Fruit fly (Drosophila melanogaster) whole organism, embryonic: ENCODE results near the gene plx.

Experiments used
- Aef1 ChIP-seq: fragments of 200-800 bp; sonication (Bioruptor generic); IDR thresholded peaks from 3 replicates; pipeline ENCODE4 v1.3.6; 2022; ENCODE audit warnings: missing biosample characterization, missing genetic modification characterization
- Asciz ChIP-seq: fragments of 200-800 bp; sonication (Bioruptor generic); optimal IDR thresholded peaks from 2 replicates; lab custom pipeline; 2017; ENCODE audit warnings: missing biosample characterization, mild to moderate bottlenecking, missing genetic modification characterization, missing genetic modification reagents
- BEAF-32 ChIP-seq: fragments of 200-800 bp; sonication (Bioruptor generic); optimal IDR thresholded peaks from 3 replicates; lab custom pipeline; 2017; ENCODE audit warnings: missing biosample characterization, missing genetic modification characterization, mild to moderate bottlenecking, moderate library complexity, missing genetic modification reagents
- Bgb ChIP-seq: fragments of 200-800 bp; sonication (Bioruptor generic); IDR thresholded peaks from 2 replicates; pipeline ENCODE4 v1.3.6; 2022; ENCODE audit warnings: missing biosample characterization, missing genetic modification characterization; ENCODE audit not compliant: partially characterized antibody
- CG1024 ChIP-seq: fragments of 200-800 bp; sonication (Bioruptor generic); IDR thresholded peaks from 2 replicates; pipeline ENCODE4 v1.3.6; 2022; ENCODE audit warnings: missing biosample characterization, missing genetic modification characterization
- CG10274 ChIP-seq: fragments of 200-800 bp; sonication (Bioruptor generic); optimal IDR thresholded peaks from 3 replicates; lab custom pipeline; 2017; ENCODE audit warnings: missing biosample characterization, mild to moderate bottlenecking, missing genetic modification characterization
- CG12659 ChIP-seq: fragments of 200-800 bp; sonication (Bioruptor generic); optimal IDR thresholded peaks from 3 replicates; lab custom pipeline; 2017; ENCODE audit warnings: mild to moderate bottlenecking, missing biosample characterization, missing genetic modification reagents, missing genetic modification characterization
- CG13624 ChIP-seq: fragments of 200-800 bp; sonication (Bioruptor generic); optimal IDR thresholded peaks from 2 replicates; lab custom pipeline; 2016; ENCODE audit warnings: missing biosample characterization, missing genetic modification characterization
- CG14710 ChIP-seq: fragments of 200-800 bp; sonication (Bioruptor generic); optimal IDR thresholded peaks from 3 replicates; lab custom pipeline; 2019; ENCODE audit warnings: missing biosample characterization, mild to moderate bottlenecking, missing genetic modification characterization, moderate library complexity
- CG17186 ChIP-seq: fragments of 200-800 bp; sonication (Bioruptor generic); optimal IDR thresholded peaks from 3 replicates; lab custom pipeline; 2017; ENCODE audit warnings: missing biosample characterization, missing genetic modification reagents, missing genetic modification characterization
- CG17829 ChIP-seq: fragments of 200-800 bp; optimal IDR thresholded peaks from 2 replicates; lab custom pipeline; 2019; ENCODE audit warnings: missing biosample characterization, mild to moderate bottlenecking, missing genetic modification characterization, moderate library complexity
- CG30403 ChIP-seq: fragments of 200-800 bp; sonication (Bioruptor generic); optimal IDR thresholded peaks from 3 replicates; lab custom pipeline; 2016; ENCODE audit warnings: missing biosample characterization, missing genetic modification characterization
- CG4617 ChIP-seq: fragments of 200-800 bp; sonication (Bioruptor generic); optimal IDR thresholded peaks from 3 replicates; lab custom pipeline; 2016; ENCODE audit warnings: missing biosample characterization, missing genetic modification characterization, borderline replicate concordance
- CG6791 ChIP-seq: fragments of 200-800 bp; sonication (Bioruptor generic); IDR thresholded peaks from 3 replicates; pipeline ENCODE4 v1.3.6; 2022; ENCODE audit warnings: missing biosample characterization, missing genetic modification characterization; ENCODE audit not compliant: partially characterized antibody
- CG8944 ChIP-seq: fragments of 200-800 bp; sonication (Bioruptor generic); optimal IDR thresholded peaks from 3 replicates; lab custom pipeline; 2016; ENCODE audit warnings: missing biosample characterization, missing genetic modification characterization
- CHES-1-like ChIP-seq: fragments of 200-800 bp; sonication (Bioruptor generic); optimal IDR thresholded peaks from 2 replicates; lab custom pipeline; 2016; ENCODE audit warnings: missing biosample characterization, missing genetic modification characterization
- Chrac-16 ChIP-seq: fragments of 200-800 bp; sonication (Bioruptor generic); optimal IDR thresholded peaks from 3 replicates; lab custom pipeline; 2016; ENCODE audit warnings: missing biosample characterization, missing genetic modification characterization
- D19B ChIP-seq: fragments of 200-800 bp; sonication (Bioruptor generic); optimal IDR thresholded peaks from 2 replicates; lab custom pipeline; 2017; ENCODE audit warnings: missing biosample characterization, mild to moderate bottlenecking, missing genetic modification characterization
- HLH3B ChIP-seq: fragments of 200-800 bp; sonication (Bioruptor generic); IDR thresholded peaks from 2 replicates; pipeline ENCODE4 v1.3.6; 2022; ENCODE audit warnings: missing biosample characterization, missing genetic modification characterization
- HLH54F ChIP-seq: fragments of 200-800 bp; sonication (Bioruptor generic); optimal IDR thresholded peaks from 3 replicates; lab custom pipeline; 2016; ENCODE audit warnings: missing biosample characterization, missing genetic modification characterization
- Hr39 ChIP-seq: fragments of >200 bp; optimal IDR thresholded peaks from 2 replicates; lab custom pipeline; 2017
- MESR4 ChIP-seq: fragments of 200-800 bp; sonication (Bioruptor generic); optimal IDR thresholded peaks from 2 replicates; lab custom pipeline; 2018; ENCODE audit warnings: missing biosample characterization, mild to moderate bottlenecking, missing genetic modification characterization, moderate library complexity
- Mad ChIP-seq: fragments of 200-800 bp; sonication (Bioruptor generic); optimal IDR thresholded peaks from 2 replicates; lab custom pipeline; 2016; ENCODE audit warnings: missing biosample characterization, missing genetic modification characterization
- Max ChIP-seq: fragments of 200-800 bp; sonication (Bioruptor generic); optimal IDR thresholded peaks from 2 replicates; lab custom pipeline; 2016; ENCODE audit warnings: missing biosample characterization, mild to moderate bottlenecking, missing genetic modification characterization
- NC2α ChIP-seq: fragments of 200-800 bp; sonication (Bioruptor generic); optimal IDR thresholded peaks from 2 replicates; lab custom pipeline; 2016; ENCODE audit warnings: missing biosample characterization, missing genetic modification characterization
- Sry-β ChIP-seq: fragments of 200-800 bp; sonication (Bioruptor generic); optimal IDR thresholded peaks from 2 replicates; lab custom pipeline; 2018; ENCODE audit warnings: missing biosample characterization, mild to moderate bottlenecking, missing genetic modification characterization, moderate library complexity
- Trl ChIP-seq, 3 experiments: fragments of >200 bp in 2 of 3; fragments of 200-800 bp in 1 of 3; sonication (Bioruptor generic) in 1 of 3; optimal IDR thresholded peaks; 2 replicates in 1 of 3; 3 replicates in 2 of 3; lab custom pipeline; 2016 to 2017; ENCODE audit warnings: missing biosample characterization in 1 of 3, missing genetic modification characterization in 1 of 3
- caup ChIP-seq: fragments of 200-800 bp; sonication (Bioruptor generic); optimal IDR thresholded peaks from 3 replicates; lab custom pipeline; 2017; ENCODE audit warnings: missing biosample characterization, mild to moderate bottlenecking, missing genetic modification characterization, moderate library complexity; ENCODE audit not compliant: severe bottlenecking
- chinmo ChIP-seq: fragments of 200-800 bp; sonication (Bioruptor generic); IDR thresholded peaks from 4 replicates; pipeline ENCODE4 v1.3.6; 2022; ENCODE audit warnings: missing biosample characterization, missing genetic modification characterization; ENCODE audit not compliant: partially characterized antibody
- chn ChIP-seq: fragments of 200-800 bp; sonication (Bioruptor generic); optimal IDR thresholded peaks from 2 replicates; lab custom pipeline; 2016; ENCODE audit warnings: missing biosample characterization, missing genetic modification characterization
- danr ChIP-seq: fragments of 200-800 bp; sonication (Bioruptor generic); IDR thresholded peaks from 2 replicates; pipeline ENCODE4 v1.3.6; 2022; ENCODE audit warnings: missing biosample characterization, missing genetic modification characterization
- ewg ChIP-seq: fragments of 200-800 bp; sonication (Bioruptor generic); optimal IDR thresholded peaks from 3 replicates; lab custom pipeline; 2017; ENCODE audit warnings: mild to moderate bottlenecking, missing biosample characterization, missing genetic modification reagents, missing genetic modification characterization
- gfzf ChIP-seq: fragments of 200-800 bp; sonication (Bioruptor generic); optimal IDR thresholded peaks from 2 replicates; lab custom pipeline; 2016; ENCODE audit warnings: missing biosample characterization, mild to moderate bottlenecking, missing genetic modification characterization, moderate library complexity
- grau ChIP-seq: fragments of 200-800 bp; optimal IDR thresholded peaks from 3 replicates; lab custom pipeline; 2019; ENCODE audit warnings: missing biosample characterization, mild to moderate bottlenecking, missing genetic modification characterization, moderate library complexity
- hbn ChIP-seq: fragments of 200-800 bp; sonication (Bioruptor generic); IDR thresholded peaks from 2 replicates; pipeline ENCODE4 v1.3.6; 2022; ENCODE audit warnings: missing biosample characterization, missing genetic modification characterization; ENCODE audit not compliant: partially characterized antibody
- kah ChIP-seq: fragments of 200-800 bp; sonication (Bioruptor generic); optimal IDR thresholded peaks from 2 replicates; lab custom pipeline; 2018; ENCODE audit warnings: missing biosample characterization, mild to moderate bottlenecking, missing genetic modification characterization
- kay ChIP-seq: fragments of 200-800 bp; sonication (Bioruptor generic); optimal IDR thresholded peaks from 2 replicates; lab custom pipeline; 2016; ENCODE audit warnings: missing biosample characterization, missing genetic modification characterization
- psq ChIP-seq: fragments of 200-800 bp; sonication (Bioruptor generic); optimal IDR thresholded peaks from 2 replicates; lab custom pipeline; 2017; ENCODE audit warnings: missing biosample characterization, missing genetic modification characterization
- pum ChIP-seq: fragments of 200-800 bp; sonication (Bioruptor generic); optimal IDR thresholded peaks from 2 replicates; lab custom pipeline; 2016; ENCODE audit warnings: missing biosample characterization, missing genetic modification characterization
- repo ChIP-seq: fragments of 200-800 bp; sonication (Bioruptor generic); optimal IDR thresholded peaks from 2 replicates; lab custom pipeline; 2016; ENCODE audit warnings: missing biosample characterization, missing genetic modification characterization
- ssp ChIP-seq: fragments of 200-800 bp; sonication (Bioruptor generic); IDR thresholded peaks from 2 replicates; pipeline ENCODE4 v1.3.6; 2022; ENCODE audit warnings: missing biosample characterization, missing genetic modification characterization
- stwl ChIP-seq: fragments of 200-800 bp; sonication (Bioruptor generic); optimal IDR thresholded peaks from 3 replicates; lab custom pipeline; 2018; ENCODE audit warnings: missing biosample characterization, mild to moderate bottlenecking, missing genetic modification characterization, moderate library complexity
- tgo ChIP-seq: fragments of 200-800 bp; sonication (Bioruptor generic); IDR thresholded peaks from 3 replicates; pipeline ENCODE4 v1.3.6; 2022; ENCODE audit warnings: missing biosample characterization, missing genetic modification characterization
- tna ChIP-seq: fragments of 200-800 bp; sonication (Bioruptor generic); IDR thresholded peaks from 2 replicates; pipeline ENCODE4 v1.3.6; 2022; ENCODE audit warnings: missing biosample characterization, missing genetic modification characterization; ENCODE audit not compliant: partially characterized antibody
- tup ChIP-seq: fragments of 200-800 bp; sonication (Bioruptor generic); optimal IDR thresholded peaks from 2 replicates; lab custom pipeline; 2016; ENCODE audit warnings: missing biosample characterization, mild to moderate bottlenecking, missing genetic modification characterization, moderate library complexity
- twi ChIP-seq: fragments of 200-800 bp; optimal IDR thresholded peaks from 2 replicates; lab custom pipeline; 2019; ENCODE audit warnings: missing biosample characterization, mild to moderate bottlenecking, missing genetic modification characterization, moderate library complexity
- vnd ChIP-seq: fragments of 200-800 bp; sonication (Bioruptor generic); IDR thresholded peaks from 3 replicates; pipeline ENCODE4 v1.3.6; 2022; ENCODE audit warnings: missing biosample characterization, missing genetic modification characterization; ENCODE audit not compliant: partially characterized antibody

plx gene

DNA sequence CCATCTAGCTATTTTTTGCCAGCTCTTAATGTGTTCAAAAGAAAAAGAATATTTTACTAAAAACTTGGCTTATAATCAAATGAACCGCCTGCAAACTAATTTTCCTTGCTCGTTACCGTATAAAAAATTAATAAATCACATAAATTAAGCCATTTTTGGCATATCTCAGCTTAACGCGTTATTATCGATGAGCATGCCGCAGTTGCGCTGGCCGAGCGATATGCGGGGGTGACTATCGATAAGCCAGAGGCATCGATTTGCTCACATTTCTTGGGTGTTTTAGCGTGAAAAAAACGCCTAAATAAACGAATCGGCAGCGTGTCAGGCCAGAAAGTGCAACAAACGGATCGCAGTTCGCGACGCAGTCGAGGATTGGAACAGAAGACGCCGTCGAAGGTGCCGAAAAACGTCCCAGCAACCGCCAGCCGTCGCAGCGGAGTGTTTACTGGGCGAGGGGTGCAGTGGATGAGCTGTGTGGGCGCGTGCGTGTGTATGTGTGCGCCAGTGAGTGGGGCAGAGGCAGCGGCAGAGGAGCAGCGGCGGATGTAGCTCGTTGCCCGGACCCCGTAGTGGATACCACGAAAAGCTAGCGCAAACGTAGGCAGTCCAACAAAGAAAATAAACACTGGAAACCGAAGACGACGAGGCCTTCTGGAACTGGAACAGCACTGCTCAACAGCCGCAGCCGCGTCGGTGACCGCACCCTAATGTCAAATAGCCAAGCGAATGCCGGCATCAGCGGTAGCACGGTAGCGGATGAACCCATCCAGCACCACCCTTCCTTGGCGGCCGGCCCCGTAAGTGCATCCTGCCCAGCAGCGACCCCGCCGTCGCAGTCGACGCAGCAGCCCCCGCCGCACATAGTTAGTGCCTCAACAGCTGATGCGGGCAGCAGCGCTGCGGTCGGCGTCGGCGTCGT, 56.9 kb downstream of the plx start, which contains the start of the genes Sym and Madm (continued):
- peak; percentile 70 for TF ChIP-seq Max (GFP tag; lab: Kevin White, UChicago)
- peak; percentile 95 for TF ChIP-seq CG4617 (GFP tag; lab: Kevin White, UChicago)
- peak; percentile 84 for TF ChIP-seq vnd (GFP tag; lab: Robert Waterston, UW)
- TF ChIP-seq Hr39 = no peak
- peak; percentile 91 for TF ChIP-seq Sry-β
- peak; percentile 83 for TF ChIP-seq ewg (GFP tag; lab: Kevin White, UChicago)
- peak; percentile 52 for TF ChIP-seq grau (tag; lab: Kevin White, UChicago)
- TF ChIP-seq Mad (GFP tag; lab: Kevin White, UChicago) = peak; percentile 7
- peak; percentile 51 for TF ChIP-seq stwl (tag; lab: Kevin White, UChicago)
- TF ChIP-seq NC2α (GFP tag; lab: Kevin White, UChicago) = no peak
- TF ChIP-seq Bgb (GFP tag; lab: Robert Waterston, UW) = peak; percentile 78
- no peak for TF ChIP-seq caup (GFP tag; lab: Kevin White, UChicago)
- TF ChIP-seq HLH54F (GFP tag; lab: Kevin White, UChicago) = peak; percentile 69
- TF ChIP-seq BEAF-32 = peak; percentile 95
- TF ChIP-seq CG12659 (GFP tag; lab: Kevin White, UChicago) = peak; percentile 56
- peak; percentile 66 for TF ChIP-seq CG13624 (GFP tag; lab: Kevin White, UChicago)
- no peak for TF ChIP-seq tup
- peak; percentile 56; the same call in 1 of the 2 replicates for TF ChIP-seq tna (GFP tag; lab: Robert Waterston, UW)
- TF ChIP-seq psq (GFP tag; lab: Kevin White, UChicago) = peak; percentile 1
- no peak for TF ChIP-seq danr (GFP tag; lab: Robert Waterston, UW)
- peak; percentile 54 for TF ChIP-seq CHES-1-like (GFP tag; lab: Kevin White, UChicago)
- peak; percentile 5 for TF ChIP-seq chn
- peak; percentile 7 for TF ChIP-seq repo
- TF ChIP-seq CG10274 = peak; percentile 48
- peak; percentile 14; the same call in 1 of the 3 replicates for TF ChIP-seq Aef1 (GFP tag; lab: Robert Waterston, UW)
- no peak for TF ChIP-seq kah (GFP tag; lab: Kevin White, UChicago)
- peak; percentile 5; the same call in 1 of the 2 replicates for TF ChIP-seq HLH3B (GFP tag; lab: Robert Waterston, UW)
- 0 out of 3 replicates have a peak, but pooled peaks have one; percentile 44 for TF ChIP-seq tgo (GFP tag; lab: Robert Waterston, UW)
- no peak for TF ChIP-seq Trl (optimal IDR thresholded peaks at IDR 0.05; lab: Kevin White, UChicago)
- peak; percentile 27 for TF ChIP-seq Trl (GFP tag; optimal IDR thresholded peaks at IDR 0.05; lab: Kevin White, UChicago)
- TF ChIP-seq CG1024 (GFP tag; lab: Robert Waterston, UW) = no peak
- TF ChIP-seq chinmo (GFP tag; lab: Robert Waterston, UW) = peak; percentile 72; the same call in 1 of the 4 replicates
- peak; percentile 68 for TF ChIP-seq CG14710
- TF ChIP-seq Asciz (GFP tag; lab: Kevin White, UChicago) = no peak
- peak; percentile 65 for TF ChIP-seq CG30403 (GFP tag; lab: Kevin White, UChicago)
- peak; percentile 40 for TF ChIP-seq Chrac-16
- TF ChIP-seq pum (GFP tag; lab: Kevin White, UChicago) = peak; percentile 60
- TF ChIP-seq CG17186 (GFP tag; lab: Kevin White, UChicago) = peak; percentile 67
- TF ChIP-seq kay (GFP tag; lab: Kevin White, UChicago) = peak; percentile 4
- TF ChIP-seq D19B = peak; percentile 4
- peak; percentile 41 for TF ChIP-seq twi (tag; lab: Kevin White, UChicago)
- TF ChIP-seq CG8944 (GFP tag; lab: Kevin White, UChicago) = peak; percentile 38
- peak; percentile 78 for TF ChIP-seq gfzf (GFP tag; lab: Kevin White, UChicago)
- peak; percentile 96 for TF ChIP-seq MESR4 (GFP tag; lab: Kevin White, UChicago)
- TF ChIP-seq hbn (GFP tag; lab: Robert Waterston, UW) = peak; percentile 69
- peak; percentile 60; the same call in 1 of the 2 replicates for TF ChIP-seq ssp (GFP tag; lab: Robert Waterston, UW)
- TF ChIP-seq CG17829 = peak; percentile 31
- peak; percentile 64 for TF ChIP-seq CG6791 (GFP tag; lab: Robert Waterston, UW)
